Fruit fly (Drosophila melanogaster): ENCODE data around the gene Jwa.

Gene Jwa

dm6 chr2L:18676948-18677820 is 28.3 kb downstream of the Jwa start, which contains the start of the genes Mst36Fa and CG31751 (continued):
- TF ChIP-seq Ptx1 (GFP tag; IDR thresholded peaks at IDR 0.05) (no peak), esg (GFP tag; conservative IDR thresholded peaks at IDR 0.05) (no peak), CG16815 (GFP tag; optimal IDR thresholded peaks at IDR 0.05) (no peak), Spps (tag; optimal IDR thresholded peaks at IDR 0.05) (no peak), Asciz (GFP tag; optimal IDR thresholded peaks at IDR 0.05) (peak; percentile 91), Hr39 (optimal IDR thresholded peaks at IDR 0.05) (no peak), tin (GFP tag; optimal IDR thresholded peaks at IDR 0.05) (peak; percentile 35), schlank (tag; optimal IDR thresholded peaks at IDR 0.05) (peak; percentile 88), NK7.1 (GFP tag; optimal IDR thresholded peaks at IDR 0.05) (peak; percentile 81), her (GFP tag; optimal IDR thresholded peaks at IDR 0.05) (peak; percentile 80), inv (GFP tag; IDR thresholded peaks at IDR 0.05; ENCODE audit: partially characterized antibody) (no peak), Awh (GFP tag; IDR thresholded peaks at IDR 0.05) (peak; percentile 88), Dek (tag; optimal IDR thresholded peaks at IDR 0.05) (peak; percentile 76), Max (GFP tag; optimal IDR thresholded peaks at IDR 0.05) (peak; percentile 57), Abd-B (GFP tag; optimal IDR thresholded peaks at IDR 0.05) (peak; percentile 26), crc (GFP tag; optimal IDR thresholded peaks at IDR 0.05) (peak; percentile 78)

- TF ChIP-seq CG2678 (tag; optimal IDR thresholded peaks at IDR 0.05) (no peak), CG10209 (GFP tag; optimal IDR thresholded peaks at IDR 0.05) (no peak), ems (GFP tag; optimal IDR thresholded peaks at IDR 0.05) (no peak), CG10565 (GFP tag; optimal IDR thresholded peaks at IDR 0.05) (no peak), Max (GFP tag; optimal IDR thresholded peaks at IDR 0.05) (no peak), GATAe (GFP tag; conservative IDR thresholded peaks at IDR 0.05) (no peak), CG3995 (GFP tag; optimal IDR thresholded peaks at IDR 0.05) (no peak), CG3281 (GFP tag; optimal IDR thresholded peaks at IDR 0.05) (no peak), CG8388 (GFP tag; optimal IDR thresholded peaks at IDR 0.05) (no peak), Abd-B (GFP tag; optimal IDR thresholded peaks at IDR 0.05) (no peak), Six4 (GFP tag; optimal IDR thresholded peaks at IDR 0.05) (no peak), CG1233 (GFP tag; optimal IDR thresholded peaks at IDR 0.05) (no peak), ssp (GFP tag; IDR thresholded peaks at IDR 0.05) (no peak), her (GFP tag; optimal IDR thresholded peaks at IDR 0.05) (no peak), fd102C (GFP tag; optimal IDR thresholded peaks at IDR 0.05) (no peak), sna (GFP tag; IDR thresholded peaks at IDR 0.05; ENCODE audit: partially characterized antibody) (no peak), sima (GFP tag; optimal IDR thresholded peaks at IDR 0.05) (no peak), Dip2 (GFP tag; IDR thresholded peaks at IDR 0.05) (no peak), CG16863 (GFP tag; optimal IDR thresholded peaks at IDR 0.05) (no peak)
Observed at dm6 chr2L:18674994-18675393, 30.5 kb downstream of the Jwa start, which contains the start of gene Mst36Fb. Gene Mst36Fb, minus strand, starts transcription at chr2L:18675094.

dm6 chr2L:18673185-18673584 is 32.3 kb downstream of the Jwa start, which contains the start of gene CG43339:
Gene CG43339, minus strand, starts transcription at chr2L:18673285.
- TF ChIP-seq CG33213 (GFP tag; optimal IDR thresholded peaks at IDR 0.05) (no peak), E2f1 (GFP tag; IDR thresholded peaks at IDR 0.05) (no peak), CG14710 (tag; optimal IDR thresholded peaks at IDR 0.05) (no peak), ara (GFP tag; IDR thresholded peaks at IDR 0.05) (no peak), CrebB (tag; optimal IDR thresholded peaks at IDR 0.05) (no peak), Spps (tag; optimal IDR thresholded peaks at IDR 0.05) (no peak), zen2 (GFP tag; IDR thresholded peaks at IDR 0.05; ENCODE audit: partially characterized antibody) (no peak), Deaf1 (tag; optimal IDR thresholded peaks at IDR 0.05) (no peak), lab (GFP tag; optimal IDR thresholded peaks at IDR 0.05) (no peak), MBD-R2 (GFP tag; IDR thresholded peaks at IDR 0.05) (no peak), so (GFP tag; IDR thresholded peaks at IDR 0.05) (no peak), pnt (GFP tag; optimal IDR thresholded peaks at IDR 0.05) (no peak), CG16779 (GFP tag; IDR thresholded peaks at IDR 0.05) (no peak), eve (GFP tag; optimal IDR thresholded peaks at IDR 0.05) (no peak), chif (GFP tag; optimal IDR thresholded peaks at IDR 0.05) (no peak), Dfd (GFP tag; optimal IDR thresholded peaks at IDR 0.05) (no peak), Blimp-1 (GFP tag; optimal IDR thresholded peaks at IDR 0.05) (no peak), odd (GFP tag; optimal IDR thresholded peaks at IDR 0.05) (no peak)

Data from whole organism, embryonic.